Fruit fly (Drosophila melanogaster): ENCODE results near the gene CG13248.

Gene CG13248

dm6 chr3L:20401026-20401912, 9.1 kb downstream of the CG13248 start, which contains the start of gene trbl:
TSS of gene trbl (minus strand) at chr3L:20401609.
- TF ChIP-seq ovo (GFP tag; optimal IDR thresholded peaks at IDR 0.05) (peak; percentile 62), CG14711 (tag; optimal IDR thresholded peaks at IDR 0.05) (peak; percentile 21), Clk (GFP tag; optimal IDR thresholded peaks at IDR 0.05) (no peak), toe (GFP tag; optimal IDR thresholded peaks at IDR 0.05) (no peak), CG7045 (GFP tag; optimal IDR thresholded peaks at IDR 0.05) (peak; percentile 54), tj (GFP tag; optimal IDR thresholded peaks at IDR 0.05) (peak; percentile 41), cnc (optimal IDR thresholded peaks at IDR 0.05) (no peak), CG1620 (GFP tag; optimal IDR thresholded peaks at IDR 0.05) (no peak), cic (GFP tag; optimal IDR thresholded peaks at IDR 0.05) (peak; percentile 73), pad (GFP tag; optimal IDR thresholded peaks at IDR 0.05) (peak; percentile 24), CG33017 (tag; optimal IDR thresholded peaks at IDR 0.05) (peak; percentile 64), Hr96 (GFP tag; optimal IDR thresholded peaks at IDR 0.05) (no peak), CG7101 (tag; optimal IDR thresholded peaks at IDR 0.05) (peak; percentile 59), CG11617 (GFP tag; optimal IDR thresholded peaks at IDR 0.05) (peak; percentile 64), CG5204 (GFP tag; optimal IDR thresholded peaks at IDR 0.05) (no peak), kay (GFP tag; ENCODE audit: borderline replicate concordance) (no peak), Mnt (GFP tag; optimal IDR thresholded peaks at IDR 0.05) (peak; percentile 94), bab1 (GFP tag; optimal IDR thresholded peaks at IDR 0.05) (peak; percentile 70), CG12768 (GFP tag; optimal IDR thresholded peaks at IDR 0.05) (peak; percentile 50), Crg-1 (GFP tag; optimal IDR thresholded peaks at IDR 0.05) (peak; percentile 14)

- TF ChIP-seq CG5204 (GFP tag; optimal IDR thresholded peaks at IDR 0.05) = no peak
- TF ChIP-seq Mnt (GFP tag; optimal IDR thresholded peaks at IDR 0.05) = no peak
- TF ChIP-seq ovo (GFP tag; optimal IDR thresholded peaks at IDR 0.05) = no peak
- TF ChIP-seq CG14711 (tag; optimal IDR thresholded peaks at IDR 0.05) = no peak
- no peak for TF ChIP-seq Clk (GFP tag; optimal IDR thresholded peaks at IDR 0.05)
- TF ChIP-seq CG1620 (GFP tag; optimal IDR thresholded peaks at IDR 0.05) = no peak
- TF ChIP-seq cic (GFP tag; optimal IDR thresholded peaks at IDR 0.05) = no peak
- TF ChIP-seq cnc (optimal IDR thresholded peaks at IDR 0.05) = no peak
- TF ChIP-seq pad (GFP tag; optimal IDR thresholded peaks at IDR 0.05) = no peak
- no peak for TF ChIP-seq CG7101 (tag; optimal IDR thresholded peaks at IDR 0.05)
- no peak for TF ChIP-seq bab1 (GFP tag; optimal IDR thresholded peaks at IDR 0.05)
- no peak for TF ChIP-seq tj (GFP tag; optimal IDR thresholded peaks at IDR 0.05)
- no peak for TF ChIP-seq kay (GFP tag; ENCODE audit: borderline replicate concordance)
- no peak for TF ChIP-seq CG33017 (tag; optimal IDR thresholded peaks at IDR 0.05)
- no peak for TF ChIP-seq CG11617 (GFP tag; optimal IDR thresholded peaks at IDR 0.05)
- TF ChIP-seq CG7045 (GFP tag; optimal IDR thresholded peaks at IDR 0.05) = no peak
- no peak for TF ChIP-seq Hr96 (GFP tag; optimal IDR thresholded peaks at IDR 0.05)
- TF ChIP-seq CG12768 (GFP tag; optimal IDR thresholded peaks at IDR 0.05) = no peak
Observed at dm6 chr3L:20400515-20400914, 9.9 kb downstream of the CG13248 start.

dm6 chr3L:20399550-20400109, 10.7 kb downstream of the CG13248 start:
- peak; percentile 88 for TF ChIP-seq bab1 (GFP tag; optimal IDR thresholded peaks at IDR 0.05)
- TF ChIP-seq toe (GFP tag; optimal IDR thresholded peaks at IDR 0.05) = peak; percentile 68
- TF ChIP-seq CG12768 (GFP tag; optimal IDR thresholded peaks at IDR 0.05) = peak; percentile 73
- peak; percentile 91 for TF ChIP-seq kay (GFP tag; ENCODE audit: borderline replicate concordance)
- peak; percentile 89 for TF ChIP-seq CG33017 (tag; optimal IDR thresholded peaks at IDR 0.05)
- TF ChIP-seq Mnt (GFP tag; optimal IDR thresholded peaks at IDR 0.05) = peak; percentile 31
- peak; percentile 72 for TF ChIP-seq CG5204 (GFP tag; optimal IDR thresholded peaks at IDR 0.05)
- TF ChIP-seq CG14711 (tag; optimal IDR thresholded peaks at IDR 0.05) = peak; percentile 79
- TF ChIP-seq cnc (optimal IDR thresholded peaks at IDR 0.05) = no peak
- TF ChIP-seq CG1620 (GFP tag; optimal IDR thresholded peaks at IDR 0.05) = peak; percentile 74
- TF ChIP-seq CG11617 (GFP tag; optimal IDR thresholded peaks at IDR 0.05) = peak; percentile 82
- peak; percentile 55 for TF ChIP-seq Crg-1 (GFP tag; optimal IDR thresholded peaks at IDR 0.05)
- no peak for TF ChIP-seq cic (GFP tag; optimal IDR thresholded peaks at IDR 0.05)
- TF ChIP-seq CG7045 (GFP tag; optimal IDR thresholded peaks at IDR 0.05) = peak; percentile 79
- no peak for TF ChIP-seq Clk (GFP tag; optimal IDR thresholded peaks at IDR 0.05)
- peak; percentile 72 for TF ChIP-seq pad (GFP tag; optimal IDR thresholded peaks at IDR 0.05)
- TF ChIP-seq ovo (GFP tag; optimal IDR thresholded peaks at IDR 0.05) = peak; percentile 61
- TF ChIP-seq Hr96 (GFP tag; optimal IDR thresholded peaks at IDR 0.05) = peak; percentile 73
- TF ChIP-seq CG7101 (tag; optimal IDR thresholded peaks at IDR 0.05) = peak; percentile 84
- peak; percentile 76 for TF ChIP-seq tj (GFP tag; optimal IDR thresholded peaks at IDR 0.05)

dm6 chr3L:20398243-20399222, 11.8 kb downstream of the CG13248 start:
- TF ChIP-seq tj (GFP tag; optimal IDR thresholded peaks at IDR 0.05) (no peak), CG7045 (GFP tag; optimal IDR thresholded peaks at IDR 0.05) (peak; percentile 32), CG1620 (GFP tag; optimal IDR thresholded peaks at IDR 0.05) (peak; percentile 4), cic (GFP tag; optimal IDR thresholded peaks at IDR 0.05) (no peak), CG14711 (tag; optimal IDR thresholded peaks at IDR 0.05) (peak; percentile 30), CG7101 (tag; optimal IDR thresholded peaks at IDR 0.05) (peak; percentile 46), Clk (GFP tag; optimal IDR thresholded peaks at IDR 0.05) (peak; percentile 36), cnc (optimal IDR thresholded peaks at IDR 0.05) (no peak), CG33017 (tag; optimal IDR thresholded peaks at IDR 0.05) (peak; percentile 44), CG11617 (GFP tag; optimal IDR thresholded peaks at IDR 0.05) (peak; percentile 34), CG12768 (GFP tag; optimal IDR thresholded peaks at IDR 0.05) (peak; percentile 12), bab1 (GFP tag; optimal IDR thresholded peaks at IDR 0.05) (peak; percentile 62), kay (GFP tag; ENCODE audit: borderline replicate concordance) (no peak), toe (GFP tag; optimal IDR thresholded peaks at IDR 0.05) (peak; percentile 15), Mnt (GFP tag; optimal IDR thresholded peaks at IDR 0.05) (no peak), CG5204 (GFP tag; optimal IDR thresholded peaks at IDR 0.05) (peak; percentile 60)
